Worm (Caenorhabditis elegans) whole organism, L1 larva: Measurements from ENCODE around the gene srlf-33.

Experiments
- C04F5.9 ChIP-seq: sonication (generic microtip); optimal IDR thresholded peaks from 2 replicates; lab custom pipeline; 2016; ENCODE audit warnings: missing genetic modification characterization, missing compliant biosample characterization
- C16A3.4 ChIP-seq: fragments of 150-350 bp; optimal IDR thresholded peaks from 2 replicates; lab custom pipeline; 2014; ENCODE audit warnings: missing biosample characterization, missing genetic modification characterization
- C34B4.2 ChIP-seq: sonication (generic microtip); optimal IDR thresholded peaks from 2 replicates; lab custom pipeline; 2017; ENCODE audit warnings: mild to moderate bottlenecking, missing genetic modification characterization, missing compliant biosample characterization
- F16B12.6 ChIP-seq: fragments of 150-350 bp; optimal IDR thresholded peaks from 2 replicates; lab custom pipeline; 2014; ENCODE audit warnings: missing biosample characterization, missing genetic modification characterization
- aha-1 ChIP-seq: fragments of 150-350 bp; optimal IDR thresholded peaks from 2 replicates; lab custom pipeline; 2014; ENCODE audit warnings: missing biosample characterization, missing genetic modification characterization
- alr-1 ChIP-seq: fragments of 200-800 bp; sonication (Bioruptor generic); optimal IDR thresholded peaks from 2 replicates; lab custom pipeline; 2018; ENCODE audit warnings: borderline replicate concordance, mild to moderate bottlenecking, missing genetic modification characterization, missing compliant biosample characterization
- aly-2 ChIP-seq: fragments of 150-350 bp; optimal IDR thresholded peaks from 2 replicates; lab custom pipeline; 2014; ENCODE audit warnings: missing biosample characterization, missing genetic modification characterization
- ama-1 ChIP-seq: fragments of 150-350 bp; optimal IDR thresholded peaks from 2 replicates; lab custom pipeline; 2014
- blmp-1 ChIP-seq: fragments of 150-350 bp; optimal IDR thresholded peaks from 2 replicates; lab custom pipeline; 2014; ENCODE audit warnings: missing biosample characterization, missing genetic modification characterization
- ceh-63 ChIP-seq: fragments of 200-800 bp; sonication (Bioruptor generic); optimal IDR thresholded peaks from 2 replicates; lab custom pipeline; 2018; ENCODE audit warnings: mild to moderate bottlenecking, missing genetic modification characterization, missing compliant biosample characterization
- ceh-8 ChIP-seq: fragments of 200-800 bp; sonication (Bioruptor generic); optimal IDR thresholded peaks from 2 replicates; lab custom pipeline; 2018; ENCODE audit warnings: mild to moderate bottlenecking, missing genetic modification characterization, moderate library complexity, missing compliant biosample characterization
- ceh-82 ChIP-seq, 3 experiments: fragments of 150-350 bp in 1 of 3; sonication (generic microtip) in 2 of 3; optimal IDR thresholded peaks; 2 replicates each; lab custom pipeline; 2014 to 2017; ENCODE audit warnings: missing biosample characterization in 3 of 3, missing genetic modification characterization in 3 of 3
- ceh-88 ChIP-seq: fragments of 200-800 bp; sonication (Bioruptor generic); IDR thresholded peaks from 2 replicates; pipeline ENCODE4 v1.3.6; 2022; ENCODE audit warnings: missing genetic modification characterization, missing compliant biosample characterization
- ces-1 ChIP-seq: fragments of 150-350 bp; optimal IDR thresholded peaks from 2 replicates; lab custom pipeline; 2014; ENCODE audit warnings: missing biosample characterization, missing genetic modification reagents, missing genetic modification characterization
- dpl-1 ChIP-seq, 3 experiments: fragments of 150-350 bp in 2 of 3; sonication (generic microtip) in 1 of 3; optimal IDR thresholded peaks; 2 replicates each; lab custom pipeline; 2014 to 2017; ENCODE audit warnings: missing biosample characterization in 3 of 3, missing genetic modification characterization in 3 of 3, missing genetic modification reagents in 3 of 3
- dsc-1 ChIP-seq: sonication (generic microtip); optimal IDR thresholded peaks from 2 replicates; lab custom pipeline; 2016; ENCODE audit warnings: mild to moderate bottlenecking, missing genetic modification characterization, missing compliant biosample characterization
- efl-1 ChIP-seq, 4 experiments: fragments of 150-350 bp; optimal IDR thresholded peaks in 3 of 4; peaks in 1 of 4; 1 replicate in 1 of 4; 2 replicates in 3 of 4; lab custom pipeline; 2014; ENCODE audit warnings: missing biosample characterization in 2 of 4, missing genetic modification characterization in 2 of 4, missing genetic modification reagents in 2 of 4
- efl-3 ChIP-seq: fragments of 200-800 bp; sonication (Bioruptor generic); optimal IDR thresholded peaks from 2 replicates; lab custom pipeline; 2018; ENCODE audit warnings: mild to moderate bottlenecking, missing genetic modification characterization, missing compliant biosample characterization
- egl-13 ChIP-seq: sonication (generic microtip); optimal IDR thresholded peaks from 2 replicates; lab custom pipeline; 2016; ENCODE audit warnings: missing genotype, missing genetic modification reagents, missing genetic modification characterization, missing compliant biosample characterization
- elt-2 ChIP-seq: sonication (generic microtip); optimal IDR thresholded peaks from 2 replicates; lab custom pipeline; 2016; ENCODE audit warnings: missing genetic modification characterization, mild to moderate bottlenecking, inconsistent platforms, missing compliant biosample characterization, missing genetic modification reagents
- elt-3 ChIP-seq, 6 experiments: fragments of 150-350 bp in 1 of 6; sonication (generic microtip); optimal IDR thresholded peaks; 2 replicates each; lab custom pipeline; 2017 to 2018; ENCODE audit warnings: missing biosample characterization in 6 of 6, missing genetic modification characterization in 6 of 6, inconsistent platforms in 1 of 6
- fkh-8 ChIP-seq: sonication (generic microtip); optimal IDR thresholded peaks from 2 replicates; lab custom pipeline; 2016; ENCODE audit warnings: mild to moderate bottlenecking, missing genetic modification characterization, missing compliant biosample characterization
- grh-1 ChIP-seq: fragments of 200-800 bp; sonication (Bioruptor generic); IDR thresholded peaks from 2 replicates; pipeline ENCODE4 v1.3.6; 2022; ENCODE audit warnings: missing genetic modification reagents, missing genetic modification characterization, missing compliant biosample characterization
- hlh-17 ChIP-seq: fragments of 200-800 bp; sonication (Bioruptor generic); optimal IDR thresholded peaks from 2 replicates; lab custom pipeline; 2018; ENCODE audit warnings: missing genetic modification characterization, mild to moderate bottlenecking, missing compliant biosample characterization, moderate library complexity, borderline replicate concordance
- isw-1 ChIP-seq: fragments of 200-800 bp; sonication (Bioruptor generic); IDR thresholded peaks from 2 replicates; pipeline ENCODE4 v1.3.6; 2022; ENCODE audit warnings: missing genetic modification characterization, missing compliant biosample characterization
- jun-1 ChIP-seq: fragments of 150-350 bp; optimal IDR thresholded peaks from 2 replicates; lab custom pipeline; 2014; ENCODE audit warnings: missing biosample characterization, missing genetic modification reagents, missing genetic modification characterization
- lin-15B ChIP-seq: fragments of 150-350 bp; sonication (generic microtip); optimal IDR thresholded peaks from 3 replicates; lab custom pipeline; 2014; ENCODE audit warnings: missing biosample characterization, missing genetic modification characterization
- lin-35 ChIP-seq, 2 experiments: fragments of 150-350 bp; optimal IDR thresholded peaks; 2 replicates each; lab custom pipeline; 2014; ENCODE audit warnings: missing biosample characterization in 2 of 2, missing genetic modification characterization in 2 of 2, missing genetic modification reagents in 2 of 2
- lir-3 ChIP-seq: sonication (generic microtip); optimal IDR thresholded peaks from 2 replicates; lab custom pipeline; 2016; ENCODE audit warnings: mild to moderate bottlenecking, missing genetic modification characterization, moderate library complexity, missing compliant biosample characterization; ENCODE audit not compliant: poor library complexity
- lsy-2 ChIP-seq, 2 experiments: fragments of 150-350 bp; optimal IDR thresholded peaks; 2 replicates each; lab custom pipeline; 2014; ENCODE audit warnings: missing biosample characterization in 2 of 2, missing genetic modification characterization in 2 of 2
- mab-9 ChIP-seq: fragments of 200-800 bp; sonication (Bioruptor generic); IDR thresholded peaks from 2 replicates; pipeline ENCODE4 v1.3.6; 2022; ENCODE audit warnings: missing genetic modification reagents, missing genetic modification characterization, missing compliant biosample characterization
- mdl-1 ChIP-seq, 2 experiments: fragments of 150-350 bp; optimal IDR thresholded peaks; 2 replicates each; lab custom pipeline; 2014 to 2017; ENCODE audit warnings: missing biosample characterization in 2 of 2, missing genetic modification characterization in 2 of 2, inconsistent platforms in 1 of 2
- mef-2 ChIP-seq: fragments of 150-350 bp; optimal IDR thresholded peaks from 2 replicates; lab custom pipeline; 2014; ENCODE audit warnings: missing biosample characterization, missing genetic modification characterization
- mep-1 ChIP-seq: fragments of 150-350 bp; optimal IDR thresholded peaks from 2 replicates; lab custom pipeline; 2014; ENCODE audit warnings: missing biosample characterization, missing genetic modification characterization
- nhr-11 ChIP-seq: fragments of 150-350 bp; optimal IDR thresholded peaks from 2 replicates; lab custom pipeline; 2014; ENCODE audit warnings: missing biosample characterization, missing genetic modification characterization
- nhr-237 ChIP-seq: fragments of 150-350 bp; optimal IDR thresholded peaks from 2 replicates; lab custom pipeline; 2014; ENCODE audit warnings: missing biosample characterization, missing genetic modification characterization
- nhr-28 ChIP-seq: fragments of 150-350 bp; optimal IDR thresholded peaks from 2 replicates; lab custom pipeline; 2014; ENCODE audit warnings: missing biosample characterization, missing genetic modification characterization
- nhr-71 ChIP-seq: sonication (generic microtip); optimal IDR thresholded peaks from 2 replicates; lab custom pipeline; 2016; ENCODE audit warnings: mild to moderate bottlenecking, missing genetic modification characterization, moderate library complexity, missing compliant biosample characterization
- nhr-77 ChIP-seq: fragments of 150-350 bp; optimal IDR thresholded peaks from 2 replicates; lab custom pipeline; 2014; ENCODE audit warnings: missing biosample characterization, missing genetic modification characterization
- nhr-85 ChIP-seq: sonication (generic microtip); peaks from one replicate; lab custom pipeline; 2016; ENCODE audit warnings: missing genetic modification characterization, inconsistent platforms, missing compliant biosample characterization
- pag-3 ChIP-seq: sonication (generic microtip); optimal IDR thresholded peaks from 2 replicates; lab custom pipeline; 2017; ENCODE audit warnings: missing genetic modification characterization, mild to moderate bottlenecking, missing compliant biosample characterization, antibody characterized with exemption, borderline replicate concordance; ENCODE audit not compliant: insufficient read depth
- pqm-1 ChIP-seq: sonication (generic microtip); optimal IDR thresholded peaks from 3 replicates; lab custom pipeline; 2017; ENCODE audit warnings: missing biosample characterization, missing genetic modification characterization
- skn-1 ChIP-seq: fragments of 150-350 bp; optimal IDR thresholded peaks from 2 replicates; lab custom pipeline; 2014; ENCODE audit warnings: missing biosample characterization, missing genetic modification characterization
- snu-23 ChIP-seq: sonication (generic microtip); optimal IDR thresholded peaks from 2 replicates; lab custom pipeline; 2016; ENCODE audit warnings: missing genetic modification characterization, missing compliant biosample characterization
- swsn-7 ChIP-seq: sonication (generic microtip); optimal IDR thresholded peaks from 2 replicates; lab custom pipeline; 2016; ENCODE audit warnings: missing genetic modification characterization, missing compliant biosample characterization
- unc-62 ChIP-seq: fragments of 150-350 bp; optimal IDR thresholded peaks from 2 replicates; lab custom pipeline; 2014; ENCODE audit warnings: missing biosample characterization, missing genetic modification reagents, missing genetic modification characterization
- unc-98 ChIP-seq: fragments of 200-800 bp; sonication (Bioruptor generic); IDR thresholded peaks from 2 replicates; pipeline ENCODE4 v1.3.6; 2022; ENCODE audit warnings: missing genetic modification characterization, missing compliant biosample characterization
- xbp-1 ChIP-seq: sonication (generic microtip); optimal IDR thresholded peaks from 2 replicates; lab custom pipeline; 2016; ENCODE audit warnings: missing genetic modification characterization, missing compliant biosample characterization
- zag-1 ChIP-seq: fragments of 150-350 bp; optimal IDR thresholded peaks from 2 replicates; lab custom pipeline; 2014; ENCODE audit warnings: missing biosample characterization, missing genetic modification characterization
- ztf-11 ChIP-seq, 2 experiments: sonication (generic microtip); optimal IDR thresholded peaks; 2 replicates each; lab custom pipeline; 2016 to 2017; ENCODE audit warnings: missing genetic modification characterization in 2 of 2, missing biosample characterization in 1 of 2, missing compliant biosample characterization in 1 of 2

srlf-33 gene

ce11 chrIV:11956387-11956786 is 31.1 kb upstream of the srlf-33 start (continued):
- no peak for TF ChIP-seq pag-3
- no peak for TF ChIP-seq ceh-63 (GFP tag; lab: Kevin White, UChicago)
- peak; percentile 68 for TF ChIP-seq nhr-237 (tag; lab: Kevin White, UChicago)
- peak; percentile 70 for TF ChIP-seq elt-2 (tag; lab: Kevin White, UChicago)
- TF ChIP-seq unc-62 (GFP tag; lab: Kevin White, UChicago) = no peak
- peak; percentile 82 for TF ChIP-seq C16A3.4 (tag; lab: Kevin White, UChicago)
- no peak for TF ChIP-seq pqm-1 (tag; lab: Kevin White, UChicago)
- peak; percentile 81 for TF ChIP-seq nhr-77 (tag; lab: Kevin White, UChicago)
- peak; percentile 49 to 66 (median 56) for TF ChIP-seq dpl-1 (GFP tag; optimal IDR thresholded peaks at IDR 0.05; lab: Kevin White, UChicago)
- peak; percentile 65 to 89 for TF ChIP-seq lin-35 (GFP tag; optimal IDR thresholded peaks at IDR 0.05; lab: Kevin White, UChicago)
- TF ChIP-seq fkh-8 (tag; lab: Kevin White, UChicago) = no peak
- peak; percentile 69 for TF ChIP-seq ceh-88 (GFP tag; lab: Robert Waterston, UW)
- no peak for TF ChIP-seq aly-2 (tag; lab: Kevin White, UChicago)
- TF ChIP-seq C04F5.9 (tag; lab: Kevin White, UChicago) = peak; percentile 79
- TF ChIP-seq isw-1 (GFP tag; lab: Robert Waterston, UW) = no peak
- TF ChIP-seq ama-1 = no peak
- peak; percentile 57 for TF ChIP-seq egl-13 (tag; lab: Kevin White, UChicago)
- peak; percentile 87 for TF ChIP-seq grh-1 (GFP tag; lab: Robert Waterston, UW)
- TF ChIP-seq mep-1 (tag; lab: Kevin White, UChicago) = peak; percentile 93
- peak; percentile 81 for TF ChIP-seq mef-2 (tag; lab: Kevin White, UChicago)
- peak; percentile 83 for TF ChIP-seq aha-1 (tag; lab: Kevin White, UChicago)
- no peak for TF ChIP-seq ces-1 (GFP tag; lab: Kevin White, UChicago)
- no peak for TF ChIP-seq ceh-8 (GFP tag; lab: Kevin White, UChicago)
- TF ChIP-seq xbp-1 (tag; lab: Kevin White, UChicago) = peak; percentile 85
- TF ChIP-seq C34B4.2 = no peak
- TF ChIP-seq hlh-17 = no peak
- TF ChIP-seq alr-1 = no peak
- peak; percentile 39 to 62 (median 43) for TF ChIP-seq ceh-82 (tag; optimal IDR thresholded peaks at IDR 0.05; lab: Kevin White, UChicago)
- TF ChIP-seq efl-1 (optimal IDR thresholded peaks at IDR 0.05; lab: Kevin White, UChicago) = peak; percentile 78 to 79
- TF ChIP-seq efl-1 (GFP tag; optimal IDR thresholded peaks at IDR 0.05 in 1 of 2; lab: Kevin White, UChicago) = peak; percentile 42 to 96
- TF ChIP-seq nhr-11 (tag; lab: Kevin White, UChicago) = peak; percentile 69
- peak; percentile 100 for TF ChIP-seq nhr-85 (tag; lab: Kevin White, UChicago)
- TF ChIP-seq, all 84 proteins: peak for 53

- no peak for TF ChIP-seq skn-1 (tag; lab: Kevin White, UChicago)
- TF ChIP-seq lsy-2 (tag; optimal IDR thresholded peaks at IDR 0.05; lab: Kevin White, UChicago) = peak; percentile 21 to 29
- no peak for TF ChIP-seq ceh-88 (GFP tag; lab: Robert Waterston, UW)
- no peak for TF ChIP-seq C04F5.9 (tag; lab: Kevin White, UChicago)
- TF ChIP-seq mab-9 (GFP tag; lab: Robert Waterston, UW) = no peak
- TF ChIP-seq blmp-1 (tag; lab: Kevin White, UChicago) = peak; percentile 67
- no peak for TF ChIP-seq nhr-77 (tag; lab: Kevin White, UChicago)
- TF ChIP-seq snu-23 (GFP tag; lab: Kevin White, UChicago) = peak; percentile 50
- no peak for TF ChIP-seq hlh-17
- no peak for TF ChIP-seq lin-15B (tag; lab: Kevin White, UChicago)
- no peak for TF ChIP-seq unc-98 (GFP tag; lab: Robert Waterston, UW)
- no peak for TF ChIP-seq ztf-11 (tag; optimal IDR thresholded peaks at IDR 0.05; lab: Kevin White, UChicago)
- no peak for TF ChIP-seq efl-3 (GFP tag; lab: Kevin White, UChicago)
- no peak for TF ChIP-seq lir-3 (tag; lab: Kevin White, UChicago)
- TF ChIP-seq grh-1 (GFP tag; lab: Robert Waterston, UW) = 0 out of 2 replicates have a peak, but pooled peaks have one; percentile 24
- no peak for TF ChIP-seq zag-1 (tag; lab: Kevin White, UChicago)
- peak; percentile 13 for TF ChIP-seq swsn-7 (tag; lab: Kevin White, UChicago)
- peak; percentile 32 for TF ChIP-seq jun-1
- TF ChIP-seq mef-2 (tag; lab: Kevin White, UChicago) = no peak
- no peak for TF ChIP-seq isw-1 (GFP tag; lab: Robert Waterston, UW)
- TF ChIP-seq nhr-237 (tag; lab: Kevin White, UChicago) = no peak
- TF ChIP-seq elt-3 (tag; optimal IDR thresholded peaks at IDR 0.05; lab: Kevin White, UChicago) = peak in 5 of 6 experiments; percentile 15 to 73 (median 30)
- TF ChIP-seq mep-1 (tag; lab: Kevin White, UChicago) = no peak
- no peak for TF ChIP-seq mdl-1 (tag; optimal IDR thresholded peaks at IDR 0.05; lab: Kevin White, UChicago)
- TF ChIP-seq F16B12.6 (tag; lab: Kevin White, UChicago) = no peak
- peak; percentile 1 for TF ChIP-seq xbp-1 (tag; lab: Kevin White, UChicago)
- TF ChIP-seq ceh-82 (tag; optimal IDR thresholded peaks at IDR 0.05; lab: Kevin White, UChicago) = no peak
- TF ChIP-seq nhr-71 (tag; lab: Kevin White, UChicago) = peak; percentile 74
- no peak for TF ChIP-seq dsc-1 (tag; lab: Kevin White, UChicago)
- TF ChIP-seq nhr-28 (tag; lab: Kevin White, UChicago) = no peak
Measured at ce11 chrIV:11955592-11955991, 30.3 kb upstream of the srlf-33 start.
